Fruit fly (Drosophila melanogaster) whole organism, embryonic: Measurements from ENCODE around the gene Syp.
A peak's percentile ranks its signal among the peaks of the same experiment; 100 is the strongest.

Experiments used
- Bgb ChIP-seq: fragments of 200-800 bp; sonication (Bioruptor generic); IDR thresholded peaks from 2 replicates; pipeline ENCODE4 v1.3.6; 2022; ENCODE audit warnings: missing biosample characterization, missing genetic modification characterization; ENCODE audit not compliant: partially characterized antibody
- CG13424 ChIP-seq: fragments of 200-800 bp; sonication (Bioruptor generic); optimal IDR thresholded peaks from 2 replicates; lab custom pipeline; 2019; ENCODE audit warnings: missing biosample characterization, mild to moderate bottlenecking, missing genetic modification characterization, moderate library complexity
- CG2678 ChIP-seq: fragments of 200-800 bp; sonication (Bioruptor generic); optimal IDR thresholded peaks from 3 replicates; lab custom pipeline; 2019; ENCODE audit warnings: missing biosample characterization, mild to moderate bottlenecking, missing genetic modification characterization, moderate library complexity
- CG30020 ChIP-seq: fragments of 200-800 bp; optimal IDR thresholded peaks from 2 replicates; lab custom pipeline; 2019; ENCODE audit warnings: missing biosample characterization, mild to moderate bottlenecking, missing genetic modification characterization, moderate library complexity
- CG3847 ChIP-seq: fragments of 200-800 bp; sonication (Bioruptor generic); IDR thresholded peaks from 2 replicates; pipeline ENCODE4 v1.3.6; 2022; ENCODE audit warnings: missing biosample characterization, missing genetic modification characterization
- CG9215 ChIP-seq: fragments of 200-800 bp; sonication (Bioruptor generic); IDR thresholded peaks from 2 replicates; pipeline ENCODE4 v1.3.6; 2022; ENCODE audit warnings: missing biosample characterization, missing genetic modification characterization
- Chrac-16 ChIP-seq: fragments of 200-800 bp; sonication (Bioruptor generic); optimal IDR thresholded peaks from 3 replicates; lab custom pipeline; 2016; ENCODE audit warnings: missing biosample characterization, missing genetic modification characterization
- Dref ChIP-seq: fragments of 200-800 bp; sonication (Bioruptor generic); IDR thresholded peaks from 2 replicates; pipeline ENCODE4 v1.3.6; 2022; ENCODE audit warnings: missing biosample characterization, missing genetic modification characterization
- HLHmδ ChIP-seq: fragments of 200-800 bp; sonication (Bioruptor generic); optimal IDR thresholded peaks from 2 replicates; lab custom pipeline; 2018; ENCODE audit warnings: missing biosample characterization, mild to moderate bottlenecking, missing genetic modification characterization, moderate library complexity
- disco-r ChIP-seq: fragments of 200-800 bp; sonication (Bioruptor generic); optimal IDR thresholded peaks from 2 replicates; lab custom pipeline; 2016; ENCODE audit warnings: missing biosample characterization, missing genetic modification characterization
- lola ChIP-seq, 3 experiments: fragments of >200 bp in 2 of 3; fragments of 200-800 bp in 1 of 3; sonication (Bioruptor generic) in 1 of 3; optimal IDR thresholded peaks; 2 replicates each; lab custom pipeline; 2017 to 2019; ENCODE audit warnings: missing biosample characterization in 3 of 3, missing genetic modification characterization in 3 of 3, mild to moderate bottlenecking in 1 of 3, moderate library complexity in 1 of 3
- ro ChIP-seq: fragments of 200-800 bp; sonication (Bioruptor generic); IDR thresholded peaks from 2 replicates; pipeline ENCODE4 v1.3.6; 2022; ENCODE audit warnings: missing biosample characterization, missing genetic modification characterization

DNA sequence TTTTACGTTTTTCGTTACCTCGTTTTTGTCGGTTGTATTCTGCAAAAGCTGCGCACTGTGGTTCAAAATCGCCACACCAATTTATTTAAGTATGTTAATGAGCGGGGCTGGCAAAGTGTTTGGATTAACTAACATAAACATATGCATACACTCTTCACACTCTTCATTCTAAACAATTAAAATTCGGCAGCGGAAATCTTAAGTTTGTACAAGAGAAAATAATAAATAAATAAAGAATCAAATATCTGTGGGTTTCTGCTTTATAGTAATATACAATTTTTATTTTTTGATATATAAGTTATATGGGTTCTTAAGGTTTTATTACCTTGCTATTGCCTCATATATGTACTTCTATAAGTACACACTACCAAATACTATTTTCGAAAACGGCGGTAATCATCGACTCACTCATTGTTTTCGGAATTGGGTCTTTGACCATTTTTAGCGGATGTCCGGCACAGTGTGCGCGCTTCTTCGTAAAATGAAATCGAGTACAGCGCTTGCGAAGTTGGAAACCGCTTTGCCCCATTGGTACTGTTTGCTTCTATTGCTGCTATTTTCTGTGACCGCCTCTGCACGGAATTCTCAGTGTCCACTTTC, 79.8 kb downstream of the Syp start:
- TF ChIP-seq CG2678 (tag; lab: Kevin White, UChicago) (peak; percentile 47), CG30020 (tag; lab: Kevin White, UChicago) (no peak), ro (GFP tag; lab: Robert Waterston, UW) (no peak), HLHmδ (no peak), CG9215 (GFP tag; lab: Robert Waterston, UW) (no peak), CG3847 (GFP tag; lab: Robert Waterston, UW) (no peak), lola (GFP tag; optimal IDR thresholded peaks at IDR 0.05; lab: Kevin White, UChicago) (no peak), Chrac-16 (GFP tag; lab: Kevin White, UChicago) (no peak), Bgb (GFP tag; lab: Robert Waterston, UW) (no peak), disco-r (no peak), Dref (GFP tag; lab: Robert Waterston, UW) (no peak), CG13424 (tag; lab: Kevin White, UChicago) (peak; percentile 18)
